Worm (Caenorhabditis elegans): Measurements from ENCODE around the gene C50D2.7.

DNA sequence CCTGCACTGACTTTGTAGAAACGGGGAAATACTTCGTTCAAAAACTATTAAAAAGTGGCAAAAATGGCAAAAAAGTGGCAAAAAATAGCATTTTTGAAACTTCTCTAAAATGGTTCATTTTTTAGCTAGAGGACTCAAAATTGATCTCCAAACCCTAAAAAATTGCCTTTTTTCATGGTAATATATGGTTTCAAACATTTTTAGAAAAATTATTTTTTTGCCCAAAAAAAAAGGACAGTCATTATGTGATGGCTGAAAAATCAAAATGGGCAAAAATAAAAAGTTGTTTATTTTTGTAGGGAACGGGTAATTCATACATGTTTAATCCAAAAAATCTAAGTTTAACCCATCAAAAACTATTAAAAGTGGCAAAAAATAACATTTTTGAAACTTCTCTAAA, 7.1 kb downstream of the C50D2.7 start:
- no peak for TF ChIP-seq egl-27 (tag; optimal IDR thresholded peaks at IDR 0.05)
- no peak for TF ChIP-seq unc-39 (tag; optimal IDR thresholded peaks at IDR 0.05)
- no peak for TF ChIP-seq egl-43 (GFP tag; IDR thresholded peaks at IDR 0.05)
- TF ChIP-seq nhr-76 (tag; optimal IDR thresholded peaks at IDR 0.05), result no peak
